Worm (Caenorhabditis elegans) whole organism, L4 larva: Measurements from ENCODE around the gene F42F12.4.
A peak's percentile ranks its signal among the peaks of the same experiment; 100 is the strongest.

ENCODE experiments used
- D1046.2 ChIP-seq: fragments of 200-800 bp; sonication (Bioruptor generic); IDR thresholded peaks from 2 replicates; pipeline ENCODE4 v1.3.6; 2022; ENCODE audit warnings: missing genetic modification characterization, missing compliant biosample characterization
- F44E2.7 ChIP-seq: fragments of 200-800 bp; sonication (Bioruptor generic); IDR thresholded peaks from 2 replicates; pipeline ENCODE4 v2.1.2; 2022; ENCODE audit warnings: missing genetic modification characterization, missing compliant biosample characterization
- F49E8.2 ChIP-seq: sonication (generic microtip); optimal IDR thresholded peaks from 2 replicates; lab custom pipeline; 2016; ENCODE audit warnings: missing compliant biosample characterization, mild to moderate bottlenecking, missing genetic modification characterization, borderline replicate concordance
- R02D3.7 ChIP-seq: fragments of 150-350 bp; sonication (generic microtip); optimal IDR thresholded peaks from 3 replicates; lab custom pipeline; 2014; ENCODE audit warnings: missing biosample characterization, missing genetic modification characterization
- Y5F2A.4 ChIP-seq: fragments of 200-800 bp; sonication (Bioruptor generic); optimal IDR thresholded peaks from 2 replicates; lab custom pipeline; 2018; ENCODE audit warnings: mild to moderate bottlenecking, missing genetic modification characterization, missing compliant biosample characterization
- ZK337.2 ChIP-seq: fragments of 200-800 bp; sonication (Bioruptor generic); IDR thresholded peaks from 2 replicates; pipeline ENCODE4 v1.3.6; 2022; ENCODE audit warnings: missing genetic modification reagents, missing genetic modification characterization, missing compliant biosample characterization
- ZK546.5 ChIP-seq, 2 experiments: sonication (generic microtip); optimal IDR thresholded peaks; 2 replicates each; lab custom pipeline; 2017; ENCODE audit warnings: missing biosample characterization in 2 of 2, missing genetic modification characterization in 2 of 2
- aha-1 ChIP-seq: fragments of 150-350 bp; peaks from one replicate; lab custom pipeline; 2014; ENCODE audit warnings: missing biosample characterization, missing genetic modification characterization
- ama-1 ChIP-seq: fragments of 150-350 bp; optimal IDR thresholded peaks from 2 replicates; lab custom pipeline; 2014; ENCODE audit warnings: inconsistent platforms, mixed read lengths
- arid-1 ChIP-seq: fragments of 200-800 bp; sonication (Bioruptor generic); conservative IDR thresholded peaks from 2 replicates; pipeline ENCODE4 v1.3.6; 2022; ENCODE audit warnings: missing genetic modification reagents, missing genetic modification characterization, missing compliant biosample characterization
- attf-4 ChIP-seq: sonication (generic microtip); optimal IDR thresholded peaks from 3 replicates; lab custom pipeline; 2017; ENCODE audit warnings: missing biosample characterization, missing genetic modification characterization
- ceh-20 ChIP-seq: fragments of 200-800 bp; sonication (Bioruptor generic); IDR thresholded peaks from 2 replicates; pipeline ENCODE4 v1.3.6; 2022; ENCODE audit warnings: missing genetic modification reagents, missing genetic modification characterization, missing compliant biosample characterization
- ceh-28 ChIP-seq: fragments of 150-350 bp; optimal IDR thresholded peaks from 2 replicates; lab custom pipeline; 2014; ENCODE audit warnings: missing biosample characterization, missing genetic modification reagents, missing genetic modification characterization
- ceh-32 ChIP-seq: sonication (generic microtip); optimal IDR thresholded peaks from 2 replicates; lab custom pipeline; 2016; ENCODE audit warnings: mild to moderate bottlenecking, missing genetic modification characterization, missing compliant biosample characterization; ENCODE audit not compliant: poor library complexity
- cey-2 ChIP-seq: sonication (generic microtip); optimal IDR thresholded peaks from 3 replicates; lab custom pipeline; 2017; ENCODE audit warnings: missing genetic modification characterization, mild to moderate bottlenecking, missing compliant biosample characterization, antibody characterized with exemption, borderline replicate concordance; ENCODE audit not compliant: insufficient read depth
- ctbp-1 ChIP-seq: fragments of 200-800 bp; sonication (Bioruptor generic); IDR thresholded peaks from 2 replicates; pipeline ENCODE4 v1.3.6; 2022; ENCODE audit warnings: missing genetic modification reagents, missing genetic modification characterization, missing compliant biosample characterization
- daf-12 ChIP-seq: fragments of 150-350 bp; optimal IDR thresholded peaks from 2 replicates; lab custom pipeline; 2014; ENCODE audit warnings: missing biosample characterization, missing genetic modification reagents, missing genetic modification characterization
- dmd-6 ChIP-seq: fragments of 200-800 bp; sonication (Bioruptor generic); IDR thresholded peaks from 2 replicates; pipeline ENCODE4 v1.3.6; 2022; ENCODE audit warnings: missing genetic modification reagents, missing genetic modification characterization, missing compliant biosample characterization
- dmd-8 ChIP-seq: fragments of 200-800 bp; sonication (Bioruptor generic); IDR thresholded peaks from 2 replicates; pipeline ENCODE4 v1.3.6; 2022; ENCODE audit warnings: missing genetic modification characterization, missing compliant biosample characterization
- dmd-9 ChIP-seq: fragments of 200-800 bp; sonication (Bioruptor generic); IDR thresholded peaks from 2 replicates; pipeline ENCODE4 v1.3.6; 2022; ENCODE audit warnings: missing genetic modification reagents, missing genetic modification characterization, missing compliant biosample characterization
- dpl-1 ChIP-seq: fragments of 150-350 bp; optimal IDR thresholded peaks from 2 replicates; lab custom pipeline; 2014; ENCODE audit warnings: missing biosample characterization, missing genetic modification reagents, missing genetic modification characterization
- fkh-10 ChIP-seq: fragments of 150-350 bp; optimal IDR thresholded peaks from 2 replicates; lab custom pipeline; 2014; ENCODE audit warnings: missing biosample characterization, missing genetic modification reagents, missing genetic modification characterization
- gei-8 ChIP-seq: fragments of 200-800 bp; sonication (Bioruptor generic); optimal IDR thresholded peaks from 2 replicates; lab custom pipeline; 2018; ENCODE audit warnings: mild to moderate bottlenecking, missing genetic modification characterization, missing compliant biosample characterization
- hif-1 ChIP-seq, 2 experiments: sonication (generic microtip); optimal IDR thresholded peaks; 2 replicates each; lab custom pipeline; 2016 to 2017; ENCODE audit warnings: missing compliant biosample characterization in 2 of 2, missing genetic modification characterization in 2 of 2, missing genetic modification reagents in 2 of 2, missing genotype in 2 of 2, mild to moderate bottlenecking in 1 of 2
- hlh-11 ChIP-seq: fragments of 200-800 bp; sonication (Bioruptor generic); optimal IDR thresholded peaks from 2 replicates; lab custom pipeline; 2018; ENCODE audit warnings: mild to moderate bottlenecking, missing genetic modification characterization, missing compliant biosample characterization
- hmg-1.1 ChIP-seq: fragments of 200-800 bp; sonication (Bioruptor generic); IDR thresholded peaks from 2 replicates; pipeline ENCODE4 v1.3.6; 2022; ENCODE audit warnings: missing genetic modification reagents, missing genetic modification characterization, missing compliant biosample characterization
- lim-7 ChIP-seq: fragments of 200-800 bp; sonication (Bioruptor generic); IDR thresholded peaks from 2 replicates; pipeline ENCODE4 v1.3.6; 2022; ENCODE audit warnings: missing genetic modification characterization, missing compliant biosample characterization
- lin-1 ChIP-seq: fragments of 200-800 bp; sonication (Bioruptor generic); IDR thresholded peaks from 2 replicates; pipeline ENCODE4 v1.3.6; 2022; ENCODE audit warnings: missing genetic modification reagents, missing genetic modification characterization, missing compliant biosample characterization
- lin-15B ChIP-seq: fragments of 150-350 bp; sonication (generic microtip); optimal IDR thresholded peaks from 3 replicates; lab custom pipeline; 2014; ENCODE audit warnings: missing biosample characterization, missing genetic modification characterization
- lin-29 ChIP-seq: fragments of 200-800 bp; sonication (Bioruptor generic); IDR thresholded peaks from 2 replicates; pipeline ENCODE4 v1.3.6; 2022; ENCODE audit warnings: missing genetic modification reagents, missing genetic modification characterization, missing compliant biosample characterization
- lir-3 ChIP-seq: sonication (generic microtip); optimal IDR thresholded peaks from 2 replicates; lab custom pipeline; 2016; ENCODE audit warnings: mild to moderate bottlenecking, missing genetic modification characterization, missing compliant biosample characterization
- mdl-1 ChIP-seq, 2 experiments: fragments of 150-350 bp in 1 of 2; sonication (generic microtip) in 1 of 2; optimal IDR thresholded peaks; 2 replicates each; lab custom pipeline; 2014 to 2017; ENCODE audit warnings: missing biosample characterization in 2 of 2, missing genetic modification characterization in 2 of 2
- mxl-2 ChIP-seq: fragments of 200-800 bp; sonication (Bioruptor generic); conservative IDR thresholded peaks from 2 replicates; pipeline ENCODE4 v1.3.6; 2022; ENCODE audit warnings: missing genetic modification reagents, missing genetic modification characterization, missing compliant biosample characterization
- nhr-11 ChIP-seq: fragments of 150-350 bp; optimal IDR thresholded peaks from 2 replicates; lab custom pipeline; 2014; ENCODE audit warnings: missing biosample characterization, missing genetic modification characterization
- nhr-28 ChIP-seq: fragments of 150-350 bp; optimal IDR thresholded peaks from 2 replicates; lab custom pipeline; 2014; ENCODE audit warnings: missing biosample characterization, missing genetic modification characterization
- nhr-42 ChIP-seq: fragments of 200-800 bp; sonication (Bioruptor generic); IDR thresholded peaks from 2 replicates; pipeline ENCODE4 v1.3.6; 2022; ENCODE audit warnings: missing genetic modification characterization, missing compliant biosample characterization
- nhr-48 ChIP-seq: sonication (generic microtip); optimal IDR thresholded peaks from 2 replicates; lab custom pipeline; 2016; ENCODE audit warnings: mild to moderate bottlenecking, missing genetic modification characterization, missing compliant biosample characterization
- pha-4 ChIP-seq, 2 experiments: fragments of 150-350 bp in 1 of 2; fragments of 200-800 bp in 1 of 2; sonication (Bioruptor generic) in 1 of 2; IDR thresholded peaks in 1 of 2; optimal IDR thresholded peaks in 1 of 2; 2 replicates each; pipeline versions ENCODE4 v1.3.6 to Lab custom; 2014 to 2022; ENCODE audit warnings: missing genetic modification characterization in 2 of 2, missing genetic modification reagents in 2 of 2, missing biosample characterization in 1 of 2, missing compliant biosample characterization in 1 of 2
- php-3 ChIP-seq: fragments of 200-800 bp; sonication (Bioruptor generic); IDR thresholded peaks from 2 replicates; pipeline ENCODE4 v1.3.6; 2022; ENCODE audit warnings: missing genetic modification reagents, missing genetic modification characterization, missing compliant biosample characterization
- pqm-1 ChIP-seq: sonication (generic microtip); optimal IDR thresholded peaks from 2 replicates; lab custom pipeline; 2017; ENCODE audit warnings: missing biosample characterization, missing genetic modification characterization
- rbr-2 ChIP-seq: sonication (generic microtip); optimal IDR thresholded peaks from 2 replicates; lab custom pipeline; 2016; ENCODE audit warnings: missing genotype, missing genetic modification characterization, missing compliant biosample characterization
- saeg-2 ChIP-seq: fragments of 200-800 bp; sonication (Bioruptor generic); IDR thresholded peaks from 2 replicates; pipeline ENCODE4 v1.3.6; 2022; ENCODE audit warnings: missing genetic modification reagents, missing genetic modification characterization, missing compliant biosample characterization
- sdz-12 ChIP-seq: fragments of 200-800 bp; sonication (Bioruptor generic); optimal IDR thresholded peaks from 2 replicates; lab custom pipeline; 2018; ENCODE audit warnings: mild to moderate bottlenecking, missing genetic modification characterization, missing compliant biosample characterization
- snpc-1.2 ChIP-seq: fragments of 200-800 bp; sonication (Bioruptor generic); IDR thresholded peaks from 2 replicates; pipeline ENCODE4 v1.3.6; 2022; ENCODE audit warnings: missing genetic modification reagents, missing genetic modification characterization, missing compliant biosample characterization
- tra-1 ChIP-seq: fragments of 200-800 bp; sonication (Bioruptor generic); IDR thresholded peaks from 2 replicates; pipeline ENCODE4 v1.3.6; 2022; ENCODE audit warnings: missing genetic modification reagents, missing genetic modification characterization, missing compliant biosample characterization
- unc-62 ChIP-seq, 3 experiments: fragments of 150-350 bp in 1 of 3; sonication (generic microtip); optimal IDR thresholded peaks in 2 of 3; peaks in 1 of 3; 1 replicate in 1 of 3; 2 replicates in 2 of 3; lab custom pipeline; 2014 to 2017; ENCODE audit warnings: missing biosample characterization in 3 of 3, missing genetic modification characterization in 3 of 3, missing genetic modification reagents in 3 of 3, missing genotype in 1 of 3
- zfp-3 ChIP-seq: fragments of 200-800 bp; sonication (Bioruptor generic); conservative IDR thresholded peaks from 2 replicates; pipeline ENCODE4 v1.3.6; 2022; ENCODE audit warnings: missing genetic modification reagents, missing genetic modification characterization, missing compliant biosample characterization
- zip-11 ChIP-seq: fragments of 200-800 bp; sonication (Bioruptor generic); IDR thresholded peaks from 2 replicates; pipeline ENCODE4 v1.3.6; 2022; ENCODE audit warnings: missing genetic modification characterization, missing compliant biosample characterization
- ztf-11 ChIP-seq: fragments of 150-350 bp; optimal IDR thresholded peaks from 2 replicates; lab custom pipeline; 2014; ENCODE audit warnings: missing biosample characterization, missing genetic modification characterization

The F42F12.4 gene

DNA sequence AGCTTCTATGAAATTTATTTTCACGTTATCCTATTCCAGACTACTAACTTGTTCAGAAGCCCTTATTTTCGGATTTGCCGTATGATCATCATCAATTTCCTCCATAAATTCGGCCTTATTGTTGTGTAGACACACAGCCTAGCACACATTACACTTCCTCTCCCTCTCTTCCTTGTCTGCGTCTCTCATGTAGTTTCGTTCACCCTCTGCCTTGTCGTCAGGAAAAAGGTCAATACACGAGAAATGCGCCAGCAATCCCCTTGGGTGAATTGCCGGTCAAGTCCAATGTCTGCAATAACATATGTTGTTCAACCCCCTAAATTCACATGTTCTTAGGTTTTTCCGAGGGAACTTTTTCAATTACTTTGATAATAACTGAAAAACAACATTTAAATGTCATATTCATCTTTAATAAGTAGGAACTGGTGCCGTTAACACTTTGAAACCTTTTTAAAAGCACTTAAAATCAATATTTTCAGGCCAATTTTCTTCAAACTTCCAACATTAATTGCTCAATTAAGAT is 41.1 kb upstream of the F42F12.4 start, which contains the start of gene F17E5.2 (continued):
- TF ChIP-seq daf-12 (tag; lab: Kevin White, UChicago) (no peak), hmg-1.1 (GFP tag; lab: Robert Waterston, UW) (peak; percentile 96), lir-3 (tag; lab: Kevin White, UChicago) (no peak), ceh-28 (no peak), fkh-10 (GFP tag; lab: Kevin White, UChicago) (peak; percentile 97), ctbp-1 (GFP tag; lab: Robert Waterston, UW) (peak; percentile 94), mxl-2 (GFP tag; lab: Robert Waterston, UW) (no peak), ztf-11 (tag; lab: Kevin White, UChicago) (no peak), Y5F2A.4 (GFP tag; lab: Kevin White, UChicago) (no peak), snpc-1.2 (GFP tag; lab: Robert Waterston, UW) (no peak), dmd-8 (no peak), attf-4 (tag; lab: Kevin White, UChicago) (no peak), F44E2.7 (GFP tag; lab: Robert Waterston, UW) (no peak), ZK546.5 (tag; optimal IDR thresholded peaks at IDR 0.05; lab: Kevin White, UChicago) (no peak), rbr-2 (tag; lab: Kevin White, UChicago) (peak; percentile 96), lim-7 (GFP tag; lab: Robert Waterston, UW) (no peak), hlh-11 (tag; lab: Kevin White, UChicago) (peak; percentile 97), dpl-1 (GFP tag; lab: Kevin White, UChicago) (peak; percentile 85), nhr-48 (tag; lab: Kevin White, UChicago) (peak; percentile 79), ZK337.2 (no peak), saeg-2 (GFP tag; lab: Robert Waterston, UW) (no peak), dmd-6 (GFP tag; lab: Robert Waterston, UW) (peak; percentile 93), ceh-32 (tag; lab: Kevin White, UChicago) (peak; percentile 37), gei-8 (GFP tag; lab: Kevin White, UChicago) (peak; percentile 38), pqm-1 (tag; lab: Kevin White, UChicago) (peak; percentile 39), R02D3.7 (tag; lab: Kevin White, UChicago) (no peak), mdl-1 (tag; optimal IDR thresholded peaks at IDR 0.05; lab: Kevin White, UChicago) (peak; percentile 48 to 86), lin-29 (no peak), sdz-12 (GFP tag; lab: Kevin White, UChicago) (no peak), F49E8.2 (tag; lab: Kevin White, UChicago) (no peak), unc-62 (GFP tag; optimal IDR thresholded peaks at IDR 0.05 in 1 of 2; lab: Kevin White, UChicago) (peak in 1 of 2 experiments; percentile 99), unc-62 (tag; optimal IDR thresholded peaks at IDR 0.05; lab: Kevin White, UChicago) (no peak), dmd-9 (GFP tag; lab: Robert Waterston, UW) (peak; percentile 62; the same call in 1 of the 2 replicates), nhr-42 (GFP tag; lab: Robert Waterston, UW) (no peak; the same call in none of the 2 replicates), ceh-20 (peak; percentile 73), cey-2 (tag; lab: Kevin White, UChicago) (no peak), nhr-11 (tag; lab: Kevin White, UChicago) (peak; percentile 97), php-3 (peak; percentile 80), D1046.2 (no peak), lin-15B (no peak), tra-1 (GFP tag; lab: Robert Waterston, UW) (peak; percentile 47; the same call in 1 of the 2 replicates), zip-11 (GFP tag; lab: Robert Waterston, UW) (no peak), zfp-3 (GFP tag; lab: Robert Waterston, UW) (peak; percentile 81; the same call in 1 of the 2 replicates), pha-4 (GFP tag; IDR thresholded peaks at IDR 0.05; lab: Robert Waterston, UW) (peak; percentile 76; the same call in 1 of the 2 replicates), pha-4 (tag; optimal IDR thresholded peaks at IDR 0.05; lab: Kevin White, UChicago) (peak; percentile 98), aha-1 (peak; percentile 53), hif-1 (tag; optimal IDR thresholded peaks at IDR 0.05; lab: Kevin White, UChicago) (peak; percentile 31 to 85), arid-1 (0 out of 2 replicates have a peak, but pooled peaks have one; percentile 60), ama-1 (lab: Kevin White, UChicago) (no peak), nhr-28 (tag; lab: Kevin White, UChicago) (peak; percentile 96), lin-1 (GFP tag; lab: Robert Waterston, UW) (peak; percentile 75)
